Fruit fly (Drosophila melanogaster) whole organism, pupa: ENCODE data around the gene Npc2g.

Source experiments
- CG8159 ChIP-seq: fragments of 200-800 bp; sonication (Bioruptor generic); optimal IDR thresholded peaks from 3 replicates; lab custom pipeline; 2018; ENCODE audit warnings: missing biosample characterization, mild to moderate bottlenecking, missing genetic modification characterization, moderate library complexity
- EcR ChIP-seq: fragments of 200-800 bp; sonication (Bioruptor generic); optimal IDR thresholded peaks from 3 replicates; lab custom pipeline; 2019; ENCODE audit warnings: missing biosample characterization, missing genetic modification characterization, mild to moderate bottlenecking, moderate library complexity, missing genetic modification reagents
- Ets98B ChIP-seq: fragments of 200-800 bp; sonication (Bioruptor generic); IDR thresholded peaks from 2 replicates; pipeline ENCODE4 v1.3.6; 2022; ENCODE audit warnings: missing biosample characterization, missing genetic modification characterization
- Pif1A ChIP-seq: fragments of 200-800 bp; sonication (Bioruptor generic); optimal IDR thresholded peaks from 3 replicates; lab custom pipeline; 2016; ENCODE audit warnings: missing biosample characterization, missing genetic modification characterization

DNA sequence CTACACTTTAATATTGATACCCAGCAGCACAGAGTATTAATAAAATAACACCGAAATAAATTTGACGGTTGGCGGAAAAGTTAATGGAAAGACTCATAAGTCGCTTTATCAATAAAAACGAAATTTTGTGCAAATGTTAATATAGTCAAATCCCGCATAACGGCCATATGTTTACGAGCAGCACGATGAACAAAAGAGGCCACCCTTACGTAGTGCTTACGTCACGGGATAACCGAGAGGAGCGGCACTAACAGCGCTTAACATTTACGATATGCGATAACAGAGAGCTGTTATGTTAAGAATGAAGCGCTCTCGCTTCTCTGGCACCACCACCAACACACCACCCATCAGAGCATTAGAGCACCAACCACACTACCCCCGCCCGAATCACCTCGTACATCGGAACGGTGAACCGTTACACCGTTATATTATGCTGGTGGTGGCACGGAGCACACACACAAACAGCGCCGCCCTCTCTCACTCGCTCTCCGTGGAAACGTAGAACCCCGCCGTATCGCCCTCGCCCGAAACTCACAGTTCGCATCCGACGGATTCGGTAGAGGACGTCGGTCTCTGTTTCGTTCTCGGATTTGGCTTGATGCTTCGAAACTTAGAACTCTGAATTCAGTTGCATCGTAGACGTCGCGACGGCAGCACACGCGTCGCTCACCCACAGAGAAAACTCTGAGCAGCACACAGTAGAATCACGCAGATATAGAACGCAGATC is 20.4 kb upstream of the Npc2g start, which contains the start of gene zfh1:
- TF ChIP-seq Pif1A (GFP tag; lab: Kevin White, UChicago) (no peak), EcR (peak; percentile 75), Ets98B (peak; percentile 34; the same call in 1 of the 2 replicates), CG8159 (tag; lab: Kevin White, UChicago) (no peak)
